Fruit fly (Drosophila melanogaster) whole organism, embryonic: ENCODE measurements around the gene EMC3.

Source experiments
- Ada2b ChIP-seq: fragments of 200-800 bp; sonication (Bioruptor generic); IDR thresholded peaks from 2 replicates; pipeline ENCODE4 v1.3.6; 2022; ENCODE audit warnings: missing biosample characterization, missing genetic modification characterization
- B-H1 ChIP-seq: fragments of 200-800 bp; sonication (Bioruptor generic); IDR thresholded peaks from 3 replicates; pipeline ENCODE4 v1.3.6; 2022; ENCODE audit warnings: missing biosample characterization, missing genetic modification characterization
- CG10366 ChIP-seq: fragments of 200-800 bp; sonication (Bioruptor generic); IDR thresholded peaks from 2 replicates; pipeline ENCODE4 v1.3.6; 2022; ENCODE audit warnings: missing biosample characterization, missing genetic modification characterization
- CG10565 ChIP-seq: fragments of 200-800 bp; sonication (Bioruptor generic); optimal IDR thresholded peaks from 3 replicates; lab custom pipeline; 2016; ENCODE audit warnings: missing biosample characterization, mild to moderate bottlenecking, missing genetic modification characterization
- CG10654 ChIP-seq: fragments of 200-800 bp; sonication (Bioruptor generic); optimal IDR thresholded peaks from 2 replicates; lab custom pipeline; 2016; ENCODE audit warnings: missing biosample characterization, missing genetic modification characterization
- CG11504 ChIP-seq: fragments of 200-800 bp; sonication (Bioruptor generic); optimal IDR thresholded peaks from 3 replicates; lab custom pipeline; 2019; ENCODE audit warnings: missing biosample characterization, mild to moderate bottlenecking, missing genetic modification characterization, moderate library complexity
- CG11723 ChIP-seq: fragments of 200-800 bp; sonication (Bioruptor generic); optimal IDR thresholded peaks from 2 replicates; lab custom pipeline; 2017; ENCODE audit warnings: missing biosample characterization, mild to moderate bottlenecking, missing genetic modification characterization
- CG13287 ChIP-seq: fragments of 200-800 bp; sonication (Bioruptor generic); IDR thresholded peaks from 2 replicates; pipeline ENCODE4 v1.3.6; 2022; ENCODE audit warnings: missing biosample characterization, missing genetic modification characterization; ENCODE audit not compliant: partially characterized antibody
- CG14441 ChIP-seq: fragments of 200-800 bp; sonication (Bioruptor generic); IDR thresholded peaks from 2 replicates; pipeline ENCODE4 v1.3.6; 2022; ENCODE audit warnings: missing biosample characterization, missing genetic modification characterization
- CG16863 ChIP-seq: fragments of 200-800 bp; sonication (Bioruptor generic); optimal IDR thresholded peaks from 3 replicates; lab custom pipeline; 2016; ENCODE audit warnings: missing biosample characterization, missing genetic modification characterization
- CG2120 ChIP-seq: fragments of 200-800 bp; sonication (Bioruptor generic); optimal IDR thresholded peaks from 3 replicates; lab custom pipeline; 2016; ENCODE audit warnings: missing biosample characterization, missing genetic modification characterization
- CG30020 ChIP-seq: fragments of 200-800 bp; optimal IDR thresholded peaks from 2 replicates; lab custom pipeline; 2019; ENCODE audit warnings: missing biosample characterization, mild to moderate bottlenecking, missing genetic modification characterization, moderate library complexity
- CG31441 ChIP-seq: fragments of 200-800 bp; sonication (Bioruptor generic); IDR thresholded peaks from 2 replicates; pipeline ENCODE4 v1.3.6; 2022; ENCODE audit warnings: missing biosample characterization, missing genetic modification characterization
- CG34224 ChIP-seq: fragments of 200-800 bp; sonication (Bioruptor generic); IDR thresholded peaks from 3 replicates; pipeline ENCODE4 v1.3.6; 2022; ENCODE audit warnings: missing biosample characterization, missing genetic modification characterization; ENCODE audit not compliant: partially characterized antibody
- CG3995 ChIP-seq: fragments of 200-800 bp; sonication (Bioruptor generic); optimal IDR thresholded peaks from 3 replicates; lab custom pipeline; 2016; ENCODE audit warnings: missing biosample characterization, missing genetic modification characterization
- CG4328 ChIP-seq: fragments of 200-800 bp; sonication (Bioruptor generic); optimal IDR thresholded peaks from 3 replicates; lab custom pipeline; 2017; ENCODE audit warnings: missing biosample characterization, missing genetic modification reagents, missing genetic modification characterization
- CG43689 ChIP-seq: fragments of 200-800 bp; sonication (Bioruptor generic); IDR thresholded peaks from 2 replicates; pipeline ENCODE4 v1.3.6; 2022; ENCODE audit warnings: missing biosample characterization, missing genetic modification characterization
- CG8944 ChIP-seq: fragments of 200-800 bp; sonication (Bioruptor generic); optimal IDR thresholded peaks from 3 replicates; lab custom pipeline; 2016; ENCODE audit warnings: missing biosample characterization, missing genetic modification characterization
- CG9215 ChIP-seq: fragments of 200-800 bp; sonication (Bioruptor generic); IDR thresholded peaks from 2 replicates; pipeline ENCODE4 v1.3.6; 2022; ENCODE audit warnings: missing biosample characterization, missing genetic modification characterization
- CG9609 ChIP-seq: fragments of 200-800 bp; sonication (Bioruptor generic); optimal IDR thresholded peaks from 3 replicates; lab custom pipeline; 2016; ENCODE audit warnings: missing biosample characterization, missing genetic modification characterization
- CG9797 ChIP-seq: fragments of 200-800 bp; sonication (Bioruptor generic); optimal IDR thresholded peaks from 3 replicates; lab custom pipeline; 2018; ENCODE audit warnings: missing biosample characterization, mild to moderate bottlenecking, missing genetic modification characterization
- Dp ChIP-seq: fragments of 200-800 bp; sonication (Bioruptor generic); optimal IDR thresholded peaks from 2 replicates; lab custom pipeline; 2018; ENCODE audit warnings: missing biosample characterization, mild to moderate bottlenecking, missing genetic modification characterization, moderate library complexity
- HLH4C ChIP-seq: fragments of 200-800 bp; sonication (Bioruptor generic); IDR thresholded peaks from 3 replicates; pipeline ENCODE4 v1.3.6; 2022; ENCODE audit warnings: missing biosample characterization, missing genetic modification characterization; ENCODE audit not compliant: partially characterized antibody
- HLH54F ChIP-seq: fragments of 200-800 bp; sonication (Bioruptor generic); optimal IDR thresholded peaks from 3 replicates; lab custom pipeline; 2016; ENCODE audit warnings: missing biosample characterization, missing genetic modification characterization
- Hr3 ChIP-seq: fragments of 200-800 bp; sonication (Bioruptor generic); optimal IDR thresholded peaks from 3 replicates; lab custom pipeline; 2016; ENCODE audit warnings: missing biosample characterization, missing genetic modification characterization
- NC2β ChIP-seq: fragments of 200-800 bp; sonication (Bioruptor generic); optimal IDR thresholded peaks from 2 replicates; lab custom pipeline; 2016; ENCODE audit warnings: missing biosample characterization, missing genetic modification characterization
- Nf-YC ChIP-seq: fragments of 200-800 bp; optimal IDR thresholded peaks from 3 replicates; lab custom pipeline; 2019; ENCODE audit warnings: missing biosample characterization, mild to moderate bottlenecking, missing genetic modification characterization, moderate library complexity
- Poxn ChIP-seq: fragments of 200-800 bp; sonication (Bioruptor generic); IDR thresholded peaks from 2 replicates; pipeline ENCODE4 v1.3.6; 2022; ENCODE audit warnings: missing biosample characterization, missing genetic modification characterization
- Rx ChIP-seq: fragments of 200-800 bp; sonication (Bioruptor generic); IDR thresholded peaks from 2 replicates; pipeline ENCODE4 v1.3.6; 2022; ENCODE audit warnings: missing biosample characterization, missing genetic modification characterization
- Side ChIP-seq: fragments of 200-800 bp; sonication (Bioruptor generic); optimal IDR thresholded peaks from 2 replicates; lab custom pipeline; 2016; ENCODE audit warnings: missing biosample characterization, missing genetic modification characterization
- Trl ChIP-seq, 3 experiments: fragments of >200 bp in 2 of 3; fragments of 200-800 bp in 1 of 3; sonication (Bioruptor generic) in 1 of 3; optimal IDR thresholded peaks; 2 replicates in 1 of 3; 3 replicates in 2 of 3; lab custom pipeline; 2016 to 2017; ENCODE audit warnings: missing biosample characterization in 1 of 3, missing genetic modification characterization in 1 of 3
- aop ChIP-seq: fragments of 200-800 bp; sonication (Bioruptor generic); IDR thresholded peaks from 2 replicates; pipeline ENCODE4 v1.3.6; 2022; ENCODE audit warnings: missing biosample characterization, missing genetic modification characterization
- da ChIP-seq: fragments of 200-800 bp; sonication (Bioruptor generic); optimal IDR thresholded peaks from 2 replicates; lab custom pipeline; 2016; ENCODE audit warnings: missing biosample characterization, missing genetic modification characterization
- ind ChIP-seq: fragments of 200-800 bp; sonication (Bioruptor generic); optimal IDR thresholded peaks from 3 replicates; lab custom pipeline; 2016; ENCODE audit warnings: missing biosample characterization, missing genetic modification characterization
- insv ChIP-seq, 2 experiments: fragments of 200-800 bp; sonication (Bioruptor generic); optimal IDR thresholded peaks; 3 replicates each; lab custom pipeline; 2016 to 2018; ENCODE audit warnings: missing biosample characterization in 2 of 2, missing genetic modification characterization in 2 of 2
- klu ChIP-seq: fragments of 200-800 bp; sonication (Bioruptor generic); IDR thresholded peaks from 2 replicates; pipeline ENCODE4 v1.3.6; 2022; ENCODE audit warnings: missing biosample characterization, missing genetic modification characterization
- kni ChIP-seq: fragments of 200-800 bp; sonication (Bioruptor generic); optimal IDR thresholded peaks from 3 replicates; lab custom pipeline; 2017; ENCODE audit warnings: mild to moderate bottlenecking, missing biosample characterization, missing genetic modification reagents, missing genetic modification characterization
- odd ChIP-seq: fragments of 200-800 bp; sonication (Bioruptor generic); optimal IDR thresholded peaks from 2 replicates; lab custom pipeline; 2017; ENCODE audit warnings: missing biosample characterization, mild to moderate bottlenecking, missing genetic modification characterization
- run ChIP-seq: fragments of 200-800 bp; sonication (Bioruptor generic); optimal IDR thresholded peaks from 3 replicates; lab custom pipeline; 2018; ENCODE audit warnings: missing biosample characterization, mild to moderate bottlenecking, missing genetic modification characterization
- scrt ChIP-seq: fragments of 200-800 bp; sonication (Bioruptor generic); optimal IDR thresholded peaks from 2 replicates; lab custom pipeline; 2018; ENCODE audit warnings: missing biosample characterization, mild to moderate bottlenecking, missing genetic modification characterization, moderate library complexity
- slbo ChIP-seq: fragments of 200-800 bp; sonication (Bioruptor generic); IDR thresholded peaks from 2 replicates; pipeline ENCODE4 v1.3.6; 2022; ENCODE audit warnings: missing biosample characterization, missing genetic modification characterization
- slou ChIP-seq: fragments of 200-800 bp; sonication (Bioruptor generic); optimal IDR thresholded peaks from 3 replicates; lab custom pipeline; 2016; ENCODE audit warnings: missing biosample characterization, missing genetic modification characterization
- slp2 ChIP-seq: fragments of 200-800 bp; sonication (Bioruptor generic); optimal IDR thresholded peaks from 2 replicates; lab custom pipeline; 2016; ENCODE audit warnings: missing biosample characterization, missing genetic modification characterization
- sna ChIP-seq: fragments of 200-800 bp; sonication (Bioruptor generic); IDR thresholded peaks from 2 replicates; pipeline ENCODE4 v1.3.6; 2022; ENCODE audit warnings: missing biosample characterization, missing genetic modification characterization; ENCODE audit not compliant: partially characterized antibody
- sob ChIP-seq: fragments of 200-800 bp; sonication (Bioruptor generic); IDR thresholded peaks from 2 replicates; pipeline ENCODE4 v1.3.6; 2022; ENCODE audit warnings: missing biosample characterization, missing genetic modification characterization
- stc ChIP-seq: fragments of 200-800 bp; sonication (Bioruptor generic); IDR thresholded peaks from 2 replicates; pipeline ENCODE4 v1.3.6; 2022; ENCODE audit warnings: missing biosample characterization, missing genetic modification characterization
- sug ChIP-seq: fragments of 200-800 bp; optimal IDR thresholded peaks from 2 replicates; lab custom pipeline; 2019; ENCODE audit warnings: missing biosample characterization, mild to moderate bottlenecking, missing genetic modification characterization, moderate library complexity
- ttk ChIP-seq: fragments of 200-800 bp; sonication (Bioruptor generic); IDR thresholded peaks from 2 replicates; pipeline ENCODE4 v2.1.2; 2022; ENCODE audit warnings: missing biosample characterization, missing genetic modification characterization
- twi ChIP-seq: fragments of 200-800 bp; optimal IDR thresholded peaks from 2 replicates; lab custom pipeline; 2019; ENCODE audit warnings: missing biosample characterization, mild to moderate bottlenecking, missing genetic modification characterization, moderate library complexity
- unpg ChIP-seq: fragments of 200-800 bp; sonication (Bioruptor generic); optimal IDR thresholded peaks from 3 replicates; lab custom pipeline; 2018; ENCODE audit warnings: missing biosample characterization, mild to moderate bottlenecking, missing genetic modification characterization, moderate library complexity
- vvl ChIP-seq: fragments of 200-800 bp; sonication (Bioruptor generic); IDR thresholded peaks from 2 replicates; pipeline ENCODE4 v1.3.6; 2022; ENCODE audit warnings: missing biosample characterization, missing genetic modification characterization

Gene EMC3

dm6 chr2L:10767597-10768188 lies 35.5 kb upstream of the EMC3 start, which contains the start of gene Ubc2 (continued):
- peak; percentile 52 for TF ChIP-seq CG9609 (GFP tag; lab: Kevin White, UChicago)
- peak; percentile 13 for TF ChIP-seq CG8944
- no peak for TF ChIP-seq odd
- TF ChIP-seq CG4328 (GFP tag; lab: Kevin White, UChicago), result no peak
- no peak for TF ChIP-seq sug (tag; lab: Kevin White, UChicago)
- no peak for TF ChIP-seq run
- peak; percentile 83 for TF ChIP-seq HLH4C (GFP tag; lab: Robert Waterston, UW)
- TF ChIP-seq Poxn (GFP tag; lab: Robert Waterston, UW), result no peak
- TF ChIP-seq scrt (GFP tag; lab: Kevin White, UChicago), result no peak
- TF ChIP-seq CG16863, result no peak
- no peak for TF ChIP-seq CG11504
- no peak for TF ChIP-seq CG11723 (GFP tag; lab: Kevin White, UChicago)
- no peak for TF ChIP-seq CG43689 (GFP tag; lab: Robert Waterston, UW)
- peak; percentile 50 for TF ChIP-seq slbo (GFP tag; lab: Robert Waterston, UW)
- TF ChIP-seq sna (GFP tag; lab: Robert Waterston, UW), result peak; percentile 79
- TF ChIP-seq CG10654 (GFP tag; lab: Kevin White, UChicago), result no peak
- TF ChIP-seq NC2β (GFP tag; lab: Kevin White, UChicago), result peak; percentile 60
- TF ChIP-seq CG13287 (GFP tag; lab: Robert Waterston, UW), result peak; percentile 89
- TF ChIP-seq slou (GFP tag; lab: Kevin White, UChicago), result no peak
- no peak for TF ChIP-seq CG9215
- TF ChIP-seq Rx (GFP tag; lab: Robert Waterston, UW), result no peak
- TF ChIP-seq da, result no peak
- no peak for TF ChIP-seq CG3995
- no peak for TF ChIP-seq CG31441
- TF ChIP-seq Hr3 (GFP tag; lab: Kevin White, UChicago), result no peak
- TF ChIP-seq CG34224 (GFP tag; lab: Robert Waterston, UW), result peak; percentile 85
- no peak for TF ChIP-seq CG10366
- TF ChIP-seq HLH54F (GFP tag; lab: Kevin White, UChicago), result peak; percentile 20
- TF ChIP-seq CG9797, result peak; percentile 40
- TF ChIP-seq twi, result no peak
- no peak for TF ChIP-seq Side (GFP tag; lab: Kevin White, UChicago)
- no peak for TF ChIP-seq insv (GFP tag; optimal IDR thresholded peaks at IDR 0.05; lab: Kevin White, UChicago)
- no peak for TF ChIP-seq klu (GFP tag; lab: Robert Waterston, UW)
- TF ChIP-seq stc (GFP tag; lab: Robert Waterston, UW), result no peak
- TF ChIP-seq CG10565 (GFP tag; lab: Kevin White, UChicago), result no peak
- no peak for TF ChIP-seq Trl (optimal IDR thresholded peaks at IDR 0.05; lab: Kevin White, UChicago)
- peak; percentile 22 for TF ChIP-seq Trl (GFP tag; optimal IDR thresholded peaks at IDR 0.05; lab: Kevin White, UChicago)
- peak; percentile 61 for TF ChIP-seq vvl (GFP tag; lab: Robert Waterston, UW)
- no peak for TF ChIP-seq ind (GFP tag; lab: Kevin White, UChicago)
- TF ChIP-seq sob (GFP tag; lab: Robert Waterston, UW), result peak; percentile 18; the same call in 1 of the 2 replicates
- no peak for TF ChIP-seq aop (GFP tag; lab: Robert Waterston, UW)
- no peak for TF ChIP-seq slp2
- TF ChIP-seq Ada2b, result no peak
- peak; percentile 66 for TF ChIP-seq CG2120 (GFP tag; lab: Kevin White, UChicago)
- no peak for TF ChIP-seq kni (GFP tag; lab: Kevin White, UChicago)
- 0 out of 2 replicates have a peak, but pooled peaks have one; percentile 24 for TF ChIP-seq CG14441 (GFP tag; lab: Robert Waterston, UW)
- peak; percentile 3 for TF ChIP-seq Nf-YC (tag; lab: Kevin White, UChicago)
- TF ChIP-seq ttk (GFP tag; lab: Robert Waterston, UW), result no peak
- peak; percentile 69 for TF ChIP-seq Dp (GFP tag; lab: Kevin White, UChicago)
- no peak for TF ChIP-seq unpg (GFP tag; lab: Kevin White, UChicago)
- no peak for TF ChIP-seq B-H1 (GFP tag; lab: Robert Waterston, UW)
- TF ChIP-seq CG30020 (tag; lab: Kevin White, UChicago), result peak; percentile 35
